Worm (Caenorhabditis elegans): ENCODE measurements around the gene npp-20.

ce11 chrIV:1459826-1460489 lies 35.9 kb downstream of the npp-20 start:
- TF ChIP-seq che-1 (tag; optimal IDR thresholded peaks at IDR 0.05) (no peak), ama-1 (optimal IDR thresholded peaks at IDR 0.05) (no peak), ceh-2 (tag; optimal IDR thresholded peaks at IDR 0.05) (no peak), eyg-1 (tag; optimal IDR thresholded peaks at IDR 0.05) (no peak), elt-4 (tag; optimal IDR thresholded peaks at IDR 0.05) (no peak), madf-2 (tag; optimal IDR thresholded peaks at IDR 0.05) (no peak), mec-3 (tag; optimal IDR thresholded peaks at IDR 0.05; ENCODE audit: borderline replicate concordance) (no peak), ceh-24 (tag; optimal IDR thresholded peaks at IDR 0.05) (no peak), syd-9 (tag; optimal IDR thresholded peaks at IDR 0.05) (no peak), ceh-18 (tag; optimal IDR thresholded peaks at IDR 0.05) (no peak), npax-4 (tag; optimal IDR thresholded peaks at IDR 0.05) (no peak)

All from whole organism, late embryonic.